Worm (Caenorhabditis elegans) whole organism, L4 larva: ENCODE measurements around the gene C39D10.8.

Experiments
- F49E8.2 ChIP-seq: sonication (generic microtip); optimal IDR thresholded peaks from 2 replicates; lab custom pipeline; 2016; ENCODE audit warnings: missing compliant biosample characterization, mild to moderate bottlenecking, missing genetic modification characterization, borderline replicate concordance
- ctbp-1 ChIP-seq: fragments of 200-800 bp; sonication (Bioruptor generic); IDR thresholded peaks from 2 replicates; pipeline ENCODE4 v1.3.6; 2022; ENCODE audit warnings: missing genetic modification reagents, missing genetic modification characterization, missing compliant biosample characterization
- egl-43 ChIP-seq: fragments of 200-800 bp; sonication (Bioruptor generic); IDR thresholded peaks from 2 replicates; pipeline ENCODE4 v1.3.6; 2022; ENCODE audit warnings: missing genetic modification reagents, missing genetic modification characterization, missing compliant biosample characterization
- fos-1 ChIP-seq: fragments of 150-350 bp; optimal IDR thresholded peaks from 2 replicates; lab custom pipeline; 2014; ENCODE audit warnings: missing biosample characterization, missing genetic modification characterization
- hlh-30 ChIP-seq: sonication (generic microtip); optimal IDR thresholded peaks from 2 replicates; lab custom pipeline; 2017; ENCODE audit warnings: antibody characterized with exemption, mild to moderate bottlenecking, missing genetic modification characterization, missing compliant biosample characterization; ENCODE audit not compliant: insufficient read depth
- jun-1 ChIP-seq: fragments of 150-350 bp; optimal IDR thresholded peaks from 2 replicates; lab custom pipeline; 2014; ENCODE audit warnings: missing biosample characterization, missing genetic modification reagents, missing genetic modification characterization
- mdl-1 ChIP-seq, 2 experiments: fragments of 150-350 bp in 1 of 2; sonication (generic microtip) in 1 of 2; optimal IDR thresholded peaks; 2 replicates each; lab custom pipeline; 2014 to 2017; ENCODE audit warnings: missing biosample characterization in 2 of 2, missing genetic modification characterization in 2 of 2
- skn-1 ChIP-seq: fragments of 150-350 bp; optimal IDR thresholded peaks from 2 replicates; lab custom pipeline; 2014; ENCODE audit warnings: missing biosample characterization, missing genetic modification characterization
- spr-3 ChIP-seq: fragments of 200-800 bp; sonication (Bioruptor generic); optimal IDR thresholded peaks from 2 replicates; lab custom pipeline; 2018; ENCODE audit warnings: mild to moderate bottlenecking, missing genetic modification characterization, missing compliant biosample characterization
- vab-7 ChIP-seq: fragments of 200-800 bp; sonication (Bioruptor generic); IDR thresholded peaks from 2 replicates; pipeline ENCODE4 v1.3.6; 2022; ENCODE audit warnings: missing genetic modification reagents, missing genetic modification characterization, missing compliant biosample characterization
- ztf-11 ChIP-seq: fragments of 150-350 bp; optimal IDR thresholded peaks from 2 replicates; lab custom pipeline; 2014; ENCODE audit warnings: missing biosample characterization, missing genetic modification characterization

- TF ChIP-seq skn-1 (tag; lab: Kevin White, UChicago): no peak
- TF ChIP-seq mdl-1 (tag; optimal IDR thresholded peaks at IDR 0.05; lab: Kevin White, UChicago): no peak
- no peak for TF ChIP-seq egl-43 (GFP tag; lab: Robert Waterston, UW)
- no peak for TF ChIP-seq jun-1 (tag; lab: Kevin White, UChicago)
- TF ChIP-seq fos-1: no peak
- TF ChIP-seq spr-3: no peak
- no peak for TF ChIP-seq F49E8.2 (tag; lab: Kevin White, UChicago)
- no peak for TF ChIP-seq vab-7
- no peak for TF ChIP-seq hlh-30 (tag; lab: Kevin White, UChicago)
- no peak for TF ChIP-seq ztf-11 (tag; lab: Kevin White, UChicago)
- no peak for TF ChIP-seq ctbp-1 (GFP tag; lab: Robert Waterston, UW)
These were observed 40.4 kb upstream of the C39D10.8 start for ce11 chrX:7921130-7921529.
